Fruit fly (Drosophila melanogaster): ENCODE data around the gene CG13082.

The CG13082 gene

dm6 chr2L:19542268-19542773, 4.1 kb downstream of the CG13082 start:
- TF ChIP-seq CG12769 (tag; optimal IDR thresholded peaks at IDR 0.05) (peak; percentile 33), CG32767 (GFP tag; IDR thresholded peaks at IDR 0.05) (0 out of 2 replicates have a peak, but pooled peaks have one; percentile 15), prd (optimal IDR thresholded peaks at IDR 0.05) (no peak), prd (GFP tag; IDR thresholded peaks at IDR 0.05) (no peak), Abd-B (GFP tag; optimal IDR thresholded peaks at IDR 0.05) (peak; percentile 46), phol (tag; optimal IDR thresholded peaks at IDR 0.05) (peak; percentile 27), stwl (tag; optimal IDR thresholded peaks at IDR 0.05) (peak; percentile 96), chm (GFP tag; IDR thresholded peaks at IDR 0.05) (0 out of 2 replicates have a peak, but pooled peaks have one; percentile 11), usp (GFP tag; optimal IDR thresholded peaks at IDR 0.05) (no peak), CG16815 (GFP tag; optimal IDR thresholded peaks at IDR 0.05) (no peak), CG14710 (tag; optimal IDR thresholded peaks at IDR 0.05) (peak; percentile 30), MBD-R2 (GFP tag; IDR thresholded peaks at IDR 0.05) (peak; percentile 71), disco-r (GFP tag; optimal IDR thresholded peaks at IDR 0.05) (no peak), br (optimal IDR thresholded peaks at IDR 0.05) (no peak), bbx (GFP tag; IDR thresholded peaks at IDR 0.05; ENCODE audit: partially characterized antibody) (peak; percentile 88), BEAF-32 (GFP tag; optimal IDR thresholded peaks at IDR 0.05) (peak; percentile 81), HmgZ (tag; optimal IDR thresholded peaks at IDR 0.05) (peak; percentile 71), mld (GFP tag; IDR thresholded peaks at IDR 0.05; ENCODE audit: partially characterized antibody) (peak; percentile 84), Atf6 (GFP tag; IDR thresholded peaks at IDR 0.05) (no peak), CG16863 (GFP tag; optimal IDR thresholded peaks at IDR 0.05) (no peak), Sry-β (GFP tag; optimal IDR thresholded peaks at IDR 0.05) (no peak), inv (GFP tag; IDR thresholded peaks at IDR 0.05; ENCODE audit: partially characterized antibody) (peak; percentile 73), CG34422 (GFP tag; IDR thresholded peaks at IDR 0.05) (peak; percentile 13; the same call in 1 of the 3 replicates), CG6791 (GFP tag; IDR thresholded peaks at IDR 0.05; ENCODE audit: partially characterized antibody) (peak; percentile 95), Ets97D (GFP tag; optimal IDR thresholded peaks at IDR 0.05) (peak; percentile 10), CoRest (tag; optimal IDR thresholded peaks at IDR 0.05) (peak; percentile 34), salm (tag; optimal IDR thresholded peaks at IDR 0.05) (no peak), vnd (GFP tag; IDR thresholded peaks at IDR 0.05; ENCODE audit: partially characterized antibody) (peak; percentile 91), CG34224 (GFP tag; IDR thresholded peaks at IDR 0.05; ENCODE audit: partially characterized antibody) (peak; percentile 96), nom (GFP tag; optimal IDR thresholded peaks at IDR 0.05) (no peak), bsh (GFP tag; optimal IDR thresholded peaks at IDR 0.05) (peak in 1 of 2 experiments; percentile 12), CG1603 (tag; optimal IDR thresholded peaks at IDR 0.05) (peak; percentile 69), CG15601 (tag; optimal IDR thresholded peaks at IDR 0.05) (peak; percentile 82), Doc3 (GFP tag; IDR thresholded peaks at IDR 0.05; ENCODE audit: partially characterized antibody) (peak; percentile 85), Sry-δ (GFP tag; optimal IDR thresholded peaks at IDR 0.05) (peak; percentile 84), CG7963 (GFP tag; IDR thresholded peaks at IDR 0.05; ENCODE audit: partially characterized antibody) (peak; percentile 90), CG8290 (GFP tag; optimal IDR thresholded peaks at IDR 0.05) (no peak), CG8290 (tag; optimal IDR thresholded peaks at IDR 0.05) (peak in 1 of 2 experiments; percentile 48), scrt (GFP tag; optimal IDR thresholded peaks at IDR 0.05) (peak; percentile 37), CG16813 (GFP tag; IDR thresholded peaks at IDR 0.05; ENCODE audit: partially characterized antibody) (peak; percentile 89), nerfin-2 (GFP tag; IDR thresholded peaks at IDR 0.05; ENCODE audit: partially characterized antibody) (peak; percentile 95), gfzf (GFP tag; optimal IDR thresholded peaks at IDR 0.05) (peak; percentile 45), peb (GFP tag; IDR thresholded peaks at IDR 0.05) (no peak), HmgD (GFP tag; optimal IDR thresholded peaks at IDR 0.05) (peak; percentile 38), CG17829 (tag; optimal IDR thresholded peaks at IDR 0.05) (peak; percentile 33), CG13894 (tag; optimal IDR thresholded peaks at IDR 0.05) (peak; percentile 28), pzg (GFP tag; optimal IDR thresholded peaks at IDR 0.05) (peak; percentile 86), CG6813 (GFP tag; optimal IDR thresholded peaks at IDR 0.05) (no peak), sima (GFP tag; optimal IDR thresholded peaks at IDR 0.05) (no peak)
